Worm (Caenorhabditis elegans): ENCODE data around the gene C47D12.2.
"Not testable (repeated sequence)": the region's sequence is repeated elsewhere in the genome, so short reads cannot be mapped to it uniquely, and the experiment has no call there.

C47D12.2 gene

DNA sequence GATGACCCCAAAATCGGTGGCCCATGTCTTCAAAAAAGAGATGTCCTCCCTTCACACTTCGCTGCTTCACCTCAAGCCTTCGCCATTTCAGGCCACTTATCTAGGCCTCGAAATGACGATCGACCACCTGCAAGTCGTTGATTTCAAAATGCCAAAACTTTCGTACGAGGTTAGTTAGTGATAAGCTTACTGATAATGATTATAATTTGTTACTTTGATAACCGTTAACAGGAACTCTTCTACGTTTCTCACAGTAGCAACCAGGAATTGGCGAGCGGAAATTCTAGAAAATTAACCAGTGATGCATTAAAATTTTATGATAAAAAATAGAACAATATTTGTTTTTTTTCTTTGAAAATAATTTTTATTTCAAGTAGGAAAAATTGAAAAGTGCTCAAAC, 29.2 kb upstream of the C47D12.2 start:
- TF ChIP-seq unc-62 (GFP tag; optimal IDR thresholded peaks at IDR 0.05) = no peak

DNA sequence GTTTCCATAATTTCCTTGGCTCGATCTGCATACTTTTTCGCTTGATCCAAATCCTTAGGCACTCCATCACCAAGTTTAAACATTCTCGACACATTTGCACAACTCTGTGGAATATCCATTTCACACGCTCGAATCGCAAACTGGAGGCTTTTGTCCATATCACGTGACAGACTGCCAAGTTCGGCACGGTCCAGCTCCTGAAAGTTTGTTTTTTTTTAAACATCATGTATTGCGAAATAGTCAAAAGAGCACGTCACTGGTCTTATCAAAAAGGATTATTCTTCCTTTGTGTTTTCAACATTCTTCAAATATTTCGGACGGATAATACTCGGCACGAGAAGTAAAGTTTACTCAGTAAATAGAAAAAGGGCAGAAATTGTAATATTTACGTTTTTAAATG, 26.9 kb upstream of the C47D12.2 start:
- TF ChIP-seq unc-62 (GFP tag; optimal IDR thresholded peaks at IDR 0.05) = no peak

DNA sequence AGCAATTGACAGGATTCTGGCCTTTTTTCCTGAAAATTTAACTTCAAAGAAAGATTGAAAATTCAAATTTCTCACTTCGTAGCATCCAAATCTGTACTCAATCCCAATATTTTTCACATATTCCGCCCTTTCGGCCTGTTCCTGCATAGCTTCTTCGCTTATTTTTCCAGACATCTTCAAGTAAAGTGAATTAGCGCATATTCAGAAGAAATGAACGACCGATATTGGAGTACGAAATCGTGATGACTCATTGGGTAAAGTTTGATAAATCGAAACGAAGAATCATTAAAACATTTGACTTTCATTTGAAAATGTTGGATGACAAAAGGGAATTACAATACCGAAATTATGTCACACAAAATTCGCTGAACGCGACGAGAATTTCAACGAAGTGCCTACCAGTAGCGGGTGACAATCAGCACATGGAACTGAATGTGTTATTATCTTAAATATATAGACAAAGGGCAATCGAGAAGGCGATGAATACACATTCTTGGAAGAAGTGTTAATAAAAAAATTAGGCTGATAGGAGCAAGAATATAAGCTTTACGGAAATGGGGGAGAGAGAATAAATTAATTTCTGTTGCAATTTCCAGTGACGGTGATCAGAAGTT, 25.0 kb upstream of the C47D12.2 start, which contains the start of gene coa-7:
Gene coa-7 (minus strand): TSS at position 174 of the 614 bp plus-strand sequence.
- no peak for TF ChIP-seq unc-62 (GFP tag; optimal IDR thresholded peaks at IDR 0.05)

DNA sequence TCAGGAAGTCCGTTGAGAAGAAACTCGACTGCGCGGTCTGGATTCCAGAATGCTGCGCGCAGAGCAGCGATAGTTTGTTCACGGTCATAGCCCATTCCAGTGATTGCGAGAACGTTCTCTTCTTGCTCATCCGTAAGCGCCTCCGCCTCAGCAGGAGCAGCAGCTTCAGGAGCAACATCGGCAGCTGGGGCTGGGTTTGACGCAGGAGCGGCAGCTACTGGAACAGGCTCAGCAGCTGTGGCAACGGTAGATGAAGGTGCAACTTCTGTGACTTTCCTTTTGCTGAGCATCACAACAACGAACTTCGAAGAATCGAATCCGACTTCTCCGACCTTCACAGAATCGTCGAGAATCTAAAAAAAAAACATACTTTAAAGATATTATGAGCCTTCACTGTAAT, 24.0 kb upstream of the C47D12.2 start:
- TF ChIP-seq unc-62 (GFP tag; optimal IDR thresholded peaks at IDR 0.05) = no peak

DNA sequence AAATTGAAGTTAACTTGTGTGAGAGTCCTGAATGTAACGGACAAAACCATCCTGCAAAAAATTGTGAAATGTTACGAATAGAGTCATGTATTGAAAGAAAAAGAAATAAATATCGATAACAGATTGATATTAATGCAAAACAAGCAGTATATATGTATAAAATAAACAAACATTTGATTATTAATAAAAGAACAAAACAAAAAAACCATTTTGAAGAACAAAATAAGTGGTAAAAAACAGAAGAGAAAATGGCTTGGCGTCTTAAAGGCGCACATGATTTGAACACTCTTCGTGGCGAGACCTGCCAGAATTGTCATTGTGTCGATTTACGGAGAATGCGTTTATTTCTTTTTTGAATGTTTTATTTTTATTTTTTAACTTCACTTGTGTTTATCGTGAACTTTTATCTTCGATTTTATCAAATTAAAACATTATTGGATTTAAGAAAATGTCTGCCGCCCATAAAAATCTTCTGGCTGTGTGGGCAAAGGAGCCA, 23.4 kb upstream of the C47D12.2 start, which contains the start of the genes rad-23 and rpn-12:
Gene rad-23 (minus strand): TSS at position 51 of the 496 bp plus-strand sequence.
Gene rpn-12 (plus strand): TSS at position 446 of the 496 bp plus-strand sequence.
- TF ChIP-seq unc-62 (GFP tag; optimal IDR thresholded peaks at IDR 0.05) = no peak

DNA sequence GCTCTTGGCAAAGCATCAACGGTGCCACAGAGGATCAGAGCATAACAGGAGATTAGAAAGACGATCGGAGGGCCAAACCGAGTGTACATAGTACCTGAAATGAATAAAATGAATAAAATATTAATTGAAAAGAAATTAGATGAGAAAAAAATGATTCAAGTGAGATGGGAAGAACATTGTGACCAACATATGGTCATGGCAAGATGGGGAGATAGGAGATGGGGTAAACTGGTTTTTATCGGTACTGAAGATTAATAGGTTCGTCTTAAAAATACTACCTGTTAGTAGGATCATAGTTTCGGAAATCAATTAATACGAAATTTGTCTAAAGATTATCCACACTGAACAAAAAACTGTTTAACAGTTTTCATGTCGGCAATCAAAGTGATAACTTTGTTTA, 19.0 kb upstream of the C47D12.2 start, which contains the start of gene nep-1:
Gene nep-1 (minus strand): TSS at position 101 of the 400 bp plus-strand sequence.
- TF ChIP-seq unc-62 (GFP tag; optimal IDR thresholded peaks at IDR 0.05) = no peak

DNA sequence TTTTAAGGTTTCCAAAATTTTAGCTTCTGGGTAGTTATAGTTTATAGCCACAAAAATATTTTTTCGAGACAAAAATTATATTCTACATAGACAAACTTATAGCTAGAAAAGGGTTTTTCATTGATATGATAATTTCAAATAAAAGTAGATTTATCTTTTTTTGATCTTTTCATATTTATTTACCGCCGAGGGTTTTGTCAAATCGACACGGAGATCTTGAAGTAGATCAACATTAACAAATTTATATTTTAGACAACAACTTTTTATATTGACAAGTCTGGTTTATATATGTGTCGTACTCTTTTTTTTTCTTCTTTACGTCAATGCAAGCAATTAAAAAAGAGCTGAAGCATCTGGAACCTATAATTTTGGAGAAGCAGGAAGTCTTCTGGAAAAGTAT, 17.3 kb upstream of the C47D12.2 start:
- no peak for TF ChIP-seq unc-62 (GFP tag; optimal IDR thresholded peaks at IDR 0.05)

DNA sequence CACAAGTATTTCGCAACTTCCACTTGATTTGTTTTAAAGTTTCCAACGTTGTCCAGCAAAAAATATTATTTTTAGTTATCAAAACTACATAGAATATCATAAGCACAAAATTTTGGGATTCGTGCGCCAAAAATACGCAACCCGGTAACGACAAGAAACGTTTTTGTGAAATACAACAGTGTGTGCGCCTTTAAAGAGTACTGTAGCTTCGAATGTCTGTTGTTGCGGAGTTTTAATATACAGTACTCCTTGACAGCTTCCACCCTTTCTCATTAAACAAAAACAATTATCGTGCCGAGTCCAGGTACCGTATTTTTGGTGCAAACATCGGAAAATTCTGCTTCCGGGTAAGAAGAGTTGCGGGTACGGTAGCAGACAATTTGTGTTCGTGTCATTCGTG, 4.1 kb downstream of the C47D12.2 start:
- no peak for TF ChIP-seq unc-62 (GFP tag; optimal IDR thresholded peaks at IDR 0.05)

DNA sequence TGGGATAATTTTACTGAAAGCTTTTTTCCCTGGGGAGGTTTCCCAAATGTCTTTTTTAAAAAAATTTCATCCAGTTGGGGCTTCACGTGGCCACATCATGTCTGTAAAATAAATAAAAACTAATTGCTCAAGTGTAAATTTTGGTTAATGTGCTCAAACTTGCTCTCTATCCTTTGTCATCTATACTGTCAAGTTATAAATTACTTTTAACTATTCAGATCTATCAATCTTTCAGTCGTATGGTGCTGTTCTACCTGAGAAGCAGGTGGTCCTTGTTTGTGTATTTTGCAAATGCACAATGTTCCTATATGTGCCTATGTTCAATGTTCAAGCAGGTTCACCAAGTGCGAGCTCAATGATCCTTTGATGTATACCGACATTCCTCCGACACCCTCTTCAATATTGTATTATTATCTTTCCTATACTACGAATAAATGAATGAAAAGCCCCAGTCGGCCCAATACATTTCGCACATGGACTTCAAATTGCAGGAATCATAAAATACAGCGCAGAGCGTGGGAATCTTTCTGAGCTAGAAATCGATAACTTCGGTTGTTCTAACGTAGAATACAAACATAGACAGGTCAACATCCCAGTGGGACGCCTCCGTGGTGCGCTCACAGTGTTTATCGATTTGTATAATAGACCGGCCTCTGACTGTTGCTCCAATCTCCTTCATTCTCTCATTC, 5.2 kb downstream of the C47D12.2 start, which contains the start of the genes sfxn-1.4 and C47D12.4:
Gene sfxn-1.4 (minus strand): TSS at position 101 of the 689 bp plus-strand sequence.
Gene C47D12.4 (plus strand): TSS at position 639 of the 689 bp plus-strand sequence.
- TF ChIP-seq unc-62 (GFP tag; optimal IDR thresholded peaks at IDR 0.05) = no peak

DNA sequence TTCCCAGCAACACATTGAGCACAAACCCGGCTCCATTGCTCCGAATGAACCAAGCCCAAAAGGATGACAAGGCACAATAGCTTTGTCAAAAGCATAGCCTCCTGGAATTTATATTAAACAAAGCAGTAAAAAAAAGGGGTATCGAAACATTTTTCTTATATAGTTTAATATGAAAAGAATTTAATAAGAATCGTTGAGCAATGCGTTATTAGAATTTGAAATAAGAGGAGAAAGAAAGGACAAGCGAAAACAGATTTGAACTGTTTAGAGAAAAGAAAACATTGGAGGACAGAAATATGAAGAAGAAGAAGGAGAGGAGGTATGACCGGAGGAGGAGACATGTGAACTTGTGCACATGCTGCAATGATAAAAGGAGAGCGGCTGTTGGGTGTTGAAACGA, 9.1 kb downstream of the C47D12.2 start, which contains the start of gene C47D12.5:
Gene C47D12.5 (minus strand): TSS at position 101 of the 400 bp plus-strand sequence.
- no peak for TF ChIP-seq unc-62 (GFP tag; optimal IDR thresholded peaks at IDR 0.05)

DNA sequence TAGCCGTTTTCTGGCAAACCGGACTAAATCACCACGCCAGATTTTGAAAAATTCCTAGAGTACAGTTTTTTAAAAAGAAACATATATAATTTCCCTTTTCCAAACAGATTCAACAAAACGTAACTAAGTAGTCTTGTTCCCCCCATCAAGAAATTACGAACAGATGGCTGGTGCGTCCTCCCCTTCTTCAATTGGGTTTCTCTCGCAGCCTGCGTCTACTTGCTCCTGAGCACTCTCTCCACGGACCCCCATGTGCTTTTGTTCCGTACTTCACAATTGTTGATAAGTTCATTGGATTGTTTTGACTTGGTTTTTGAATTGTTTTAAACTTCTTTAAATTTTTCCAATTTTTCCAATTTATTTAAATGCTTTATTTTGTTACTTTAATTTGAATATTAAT, 11.9 kb downstream of the C47D12.2 start:
- no peak for TF ChIP-seq unc-62 (GFP tag; optimal IDR thresholded peaks at IDR 0.05)

DNA sequence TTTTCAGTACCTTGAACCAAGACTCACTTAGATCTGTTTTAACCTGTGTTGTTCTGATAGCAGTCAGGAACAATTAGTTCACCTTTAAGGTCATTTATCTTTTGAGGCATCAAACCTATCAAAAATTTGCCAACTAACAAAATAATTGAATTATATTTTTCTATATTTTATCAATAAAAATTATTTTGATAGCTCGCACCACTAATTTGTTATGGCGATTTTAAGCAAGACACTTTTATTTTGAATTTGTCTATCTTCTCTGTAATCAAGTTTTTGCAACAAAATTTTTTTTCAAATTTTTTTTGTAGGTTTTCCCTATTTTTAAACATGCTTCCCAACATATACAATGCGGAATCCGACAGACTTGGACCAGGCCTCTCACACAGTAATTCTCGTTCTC, 12.5 kb downstream of the C47D12.2 start, which contains the start of gene kel-1:
Gene kel-1 (plus strand): TSS at position 301 of the 400 bp plus-strand sequence.
- no peak for TF ChIP-seq unc-62 (GFP tag; optimal IDR thresholded peaks at IDR 0.05)

DNA sequence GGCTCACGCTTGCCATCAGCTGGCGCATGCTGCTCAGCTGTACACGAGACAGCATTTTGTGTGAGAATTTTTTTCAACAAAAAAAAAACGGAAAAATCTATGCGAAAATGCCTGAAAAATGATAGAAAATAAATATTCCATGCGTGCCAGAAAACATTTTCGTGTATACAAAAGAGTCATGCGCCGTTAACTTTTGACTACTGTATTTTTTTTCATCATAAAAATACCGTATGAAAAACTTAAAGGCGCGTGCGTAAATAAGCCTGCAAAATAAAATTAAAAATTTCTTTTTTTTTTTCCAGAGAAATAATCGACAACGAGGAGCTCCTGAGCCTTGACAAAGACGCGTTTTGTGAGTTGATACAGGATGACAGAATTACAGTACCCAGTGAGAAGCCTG, 13.8 kb downstream of the C47D12.2 start:
- no peak for TF ChIP-seq unc-62 (GFP tag; optimal IDR thresholded peaks at IDR 0.05)

DNA sequence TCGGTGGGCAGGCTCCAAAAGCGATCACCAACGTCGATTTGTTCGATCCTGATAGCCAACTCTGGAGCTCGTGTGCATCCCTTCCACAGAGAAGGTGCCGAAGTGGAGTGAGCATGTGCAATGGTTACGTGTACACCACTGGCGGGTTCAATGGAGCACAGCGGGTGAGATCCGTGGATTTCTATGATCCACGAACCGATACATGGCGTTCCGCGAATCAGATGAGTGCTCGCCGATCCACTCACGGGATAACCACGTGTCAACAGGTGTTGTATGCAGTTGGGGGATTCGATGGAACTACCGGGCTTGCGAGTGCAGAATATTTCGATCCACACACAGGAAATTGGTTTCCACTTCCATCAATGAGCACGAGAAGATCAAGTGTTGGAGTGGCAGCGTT, 14.8 kb downstream of the C47D12.2 start:
- TF ChIP-seq unc-62 (GFP tag; optimal IDR thresholded peaks at IDR 0.05) = no peak

DNA sequence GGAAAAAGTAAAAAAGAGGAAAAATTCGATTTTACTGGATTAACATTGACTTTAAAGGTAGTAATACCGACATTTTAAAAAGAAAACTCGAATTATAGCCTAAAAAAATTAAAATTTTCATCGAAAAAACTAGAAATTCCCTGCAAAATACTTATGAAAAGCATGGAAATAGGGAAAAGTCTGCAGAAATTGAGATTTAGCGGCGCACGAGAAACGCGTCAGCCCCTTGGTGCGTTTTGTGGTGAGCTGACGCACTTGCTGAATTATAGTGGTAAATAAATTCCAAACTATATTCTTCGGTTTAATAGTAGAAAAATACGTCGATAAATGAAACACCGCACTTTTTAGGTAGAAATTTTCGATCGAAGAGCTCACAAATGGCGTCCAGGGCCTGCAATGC, 18.3 kb downstream of the C47D12.2 start:
- TF ChIP-seq unc-62 (GFP tag; optimal IDR thresholded peaks at IDR 0.05) = no peak

DNA sequence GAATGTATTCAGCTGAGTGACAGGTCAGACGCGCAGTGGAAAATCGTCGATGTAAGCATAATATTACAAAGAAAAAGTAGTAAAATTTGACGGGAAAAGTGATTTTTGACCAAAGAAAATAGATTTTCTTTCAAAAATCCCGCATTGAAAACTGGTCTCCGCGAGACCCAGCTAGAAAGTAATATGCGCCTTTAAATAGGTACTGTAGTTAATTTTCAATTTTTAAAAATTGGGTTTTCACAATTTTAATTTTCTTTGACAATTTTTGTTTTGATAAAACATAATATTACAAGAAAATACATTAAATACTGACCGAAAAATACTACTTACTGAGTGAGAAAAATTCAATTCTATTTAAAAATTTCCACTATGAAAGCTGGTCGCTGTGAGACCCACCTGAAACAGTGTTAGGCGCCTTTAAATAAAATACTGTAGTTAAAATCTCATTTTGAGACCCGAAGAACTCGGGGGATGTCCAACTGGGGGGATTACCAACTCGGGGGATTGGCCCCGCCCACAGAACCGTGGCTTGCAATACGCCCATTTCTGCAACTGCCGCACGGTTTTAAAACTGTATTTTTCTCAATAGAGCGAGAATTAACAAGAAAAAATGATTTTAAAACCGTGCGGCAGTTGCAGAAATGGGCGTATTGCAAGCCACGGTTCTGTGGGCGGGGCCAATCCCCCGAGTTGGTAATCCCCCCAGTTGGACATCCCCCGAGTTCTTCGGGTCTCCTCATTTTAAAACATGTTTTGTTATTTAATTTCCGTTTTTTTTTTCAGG, 19.2 kb downstream of the C47D12.2 start, which contains the start of gene tars-1:
Gene tars-1 (minus strand): TSS at position 497 of the 784 bp plus-strand sequence.
- not testable (repeated sequence) for TF ChIP-seq unc-62 (GFP tag; optimal IDR thresholded peaks at IDR 0.05)
